Worm (Caenorhabditis elegans) whole organism, L4/young adult: ENCODE data around the gene ZK688.7.

Source experiments
- W03F9.2 ChIP-seq: fragments of 150-350 bp; optimal IDR thresholded peaks from 2 replicates; lab custom pipeline; 2014; ENCODE audit warnings: missing biosample characterization, missing genetic modification characterization
- dao-5 ChIP-seq: sonication (generic microtip); optimal IDR thresholded peaks from 2 replicates; lab custom pipeline; 2016; ENCODE audit warnings: missing genotype, missing genetic modification characterization, moderate library complexity, missing compliant biosample characterization
- him-1 ChIP-seq: sonication (generic microtip); optimal IDR thresholded peaks from 2 replicates; lab custom pipeline; 2016; ENCODE audit warnings: missing genotype, missing genetic modification reagents, missing genetic modification characterization, missing compliant biosample characterization

ZK688.7 gene

DNA sequence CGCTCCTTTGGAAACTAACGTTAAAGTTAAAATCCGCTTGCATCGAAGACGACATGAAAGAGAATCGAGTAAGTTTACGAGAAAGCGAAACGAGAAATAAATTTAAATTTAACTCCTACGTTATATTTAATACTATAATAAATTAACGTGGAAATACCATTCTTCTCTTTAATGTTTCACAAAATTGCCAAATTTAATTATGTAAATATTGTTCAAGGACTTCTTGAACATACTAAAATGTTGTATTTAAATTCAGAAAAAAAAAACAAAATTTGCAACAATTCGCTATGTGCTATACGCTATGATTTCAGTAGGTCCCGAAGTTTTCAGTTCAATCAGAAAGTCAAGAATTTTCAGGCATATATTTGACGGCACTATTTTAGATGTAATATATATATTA, 14.5 kb downstream of the ZK688.7 start, which contains the start of gene ZK688.10:
TSS of gene ZK688.10 (minus strand) at position 101 of the 400 bp plus-strand sequence.
- TF ChIP-seq him-1 (tag; lab: Kevin White, UChicago) (no peak), W03F9.2 (tag; lab: Kevin White, UChicago) (no peak), dao-5 (no peak)

- TF ChIP-seq dao-5, result no peak
- TF ChIP-seq W03F9.2 (tag; lab: Kevin White, UChicago), result no peak
Observed at ce11 chrIII:7894724-7895123, 16.7 kb downstream of the ZK688.7 start, which contains the start of gene ZK688.4. Gene ZK688.4 (plus strand): TSS chrIII:7895024.

DNA sequence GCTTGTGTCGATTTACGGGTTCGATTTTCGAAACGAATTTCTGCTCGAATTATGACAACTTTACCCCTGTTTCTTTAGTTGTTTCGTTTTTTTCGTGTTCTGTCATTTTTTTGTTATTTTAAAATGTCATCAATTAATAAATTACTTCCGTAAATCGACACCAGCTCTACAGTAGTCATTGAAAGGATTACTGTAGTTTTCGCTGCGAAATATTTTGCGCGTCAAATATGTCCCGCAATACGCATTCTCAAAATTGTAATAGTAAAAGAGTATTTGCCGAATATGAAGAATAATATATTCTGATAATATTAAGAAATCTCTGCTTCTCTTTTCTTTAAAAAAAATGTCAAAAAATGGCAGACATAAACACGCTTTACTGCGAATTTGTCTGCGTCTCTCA, 18.2 kb downstream of the ZK688.7 start:
- no peak for TF ChIP-seq W03F9.2 (tag; lab: Kevin White, UChicago)
- no peak for TF ChIP-seq him-1 (tag; lab: Kevin White, UChicago)
- no peak for TF ChIP-seq dao-5

- TF ChIP-seq W03F9.2 (tag; lab: Kevin White, UChicago) (no peak), dao-5 (no peak), him-1 (tag; lab: Kevin White, UChicago) (no peak)
Observed at ce11 chrIII:7892333-7892732, 19.1 kb downstream of the ZK688.7 start.

ce11 chrIII:7891573-7892306, 19.7 kb downstream of the ZK688.7 start, which contains the start of the genes ZK688.5 and fahd-1:
Gene ZK688.5 (minus strand): TSS chrIII:7891623.
Gene fahd-1 (plus strand): TSS chrIII:7892256.
- TF ChIP-seq him-1 (tag; lab: Kevin White, UChicago) (no peak), W03F9.2 (tag; lab: Kevin White, UChicago) (peak; percentile 60)

ce11 chrIII:7889036-7889435, 22.4 kb downstream of the ZK688.7 start:
- TF ChIP-seq W03F9.2 (tag; lab: Kevin White, UChicago), result no peak
- TF ChIP-seq dao-5, result no peak
- TF ChIP-seq him-1 (tag; lab: Kevin White, UChicago), result no peak

ce11 chrIII:7884863-7885262, 26.6 kb downstream of the ZK688.7 start, which contains the start of gene ZK688.11:
Gene ZK688.11 (minus strand): TSS chrIII:7884963.
- TF ChIP-seq dao-5 (no peak), W03F9.2 (tag; lab: Kevin White, UChicago) (no peak), him-1 (tag; lab: Kevin White, UChicago) (no peak)

- TF ChIP-seq him-1 (tag; lab: Kevin White, UChicago), result no peak
Observed at ce11 chrIII:7882900-7883299, 28.5 kb downstream of the ZK688.7 start, which contains the start of gene ZK688.9. Gene ZK688.9 (minus strand): TSS chrIII:7883000.

DNA sequence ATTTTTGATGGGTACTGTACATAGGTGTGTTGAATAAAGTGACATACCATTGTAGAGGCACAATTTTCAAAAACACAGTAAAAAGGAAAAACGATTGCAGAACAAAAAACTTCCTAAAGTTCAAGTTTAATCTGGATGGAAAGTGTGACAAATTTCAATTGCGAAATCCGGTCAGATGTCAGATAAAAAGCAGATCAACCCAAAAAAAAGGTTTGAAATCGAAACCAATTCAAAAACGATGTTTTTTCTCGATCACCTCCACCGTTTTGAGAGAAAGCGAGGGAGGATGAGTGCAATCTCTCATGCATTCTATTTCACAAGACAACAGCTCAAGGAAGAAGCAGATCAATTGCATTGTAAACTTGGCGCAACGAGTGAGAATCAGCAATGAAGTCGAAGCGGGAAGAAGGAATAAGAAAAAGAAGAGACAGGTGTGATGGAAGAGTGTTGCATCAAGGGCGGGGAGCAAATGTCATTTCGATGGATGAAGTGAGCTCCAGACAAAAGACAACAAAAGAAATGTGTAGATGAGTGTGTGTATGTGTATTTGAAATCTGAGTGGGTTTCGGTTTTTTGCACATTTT, 31.2 kb downstream of the ZK688.7 start:
- TF ChIP-seq him-1 (tag; lab: Kevin White, UChicago) (no peak), W03F9.2 (tag; lab: Kevin White, UChicago) (no peak), dao-5 (no peak)

ce11 chrIII:7878852-7879329, 32.5 kb downstream of the ZK688.7 start, which contains the start of gene sup-18:
Gene sup-18 (minus strand): TSS chrIII:7878902.
- TF ChIP-seq him-1 (tag; lab: Kevin White, UChicago), result no peak
- no peak for TF ChIP-seq dao-5
- TF ChIP-seq W03F9.2 (tag; lab: Kevin White, UChicago), result no peak

- TF ChIP-seq W03F9.2 (tag; lab: Kevin White, UChicago), result no peak
- TF ChIP-seq dao-5, result no peak
- no peak for TF ChIP-seq him-1 (tag; lab: Kevin White, UChicago)
Observed at ce11 chrIII:7877090-7877489, 34.3 kb downstream of the ZK688.7 start.

- TF ChIP-seq W03F9.2 (tag; lab: Kevin White, UChicago) (no peak), dao-5 (no peak), him-1 (tag; lab: Kevin White, UChicago) (no peak)
Observed at ce11 chrIII:7873481-7873880, 38.0 kb downstream of the ZK688.7 start, which contains the start of gene tyr-1. Gene tyr-1 (plus strand): TSS chrIII:7873781.

DNA sequence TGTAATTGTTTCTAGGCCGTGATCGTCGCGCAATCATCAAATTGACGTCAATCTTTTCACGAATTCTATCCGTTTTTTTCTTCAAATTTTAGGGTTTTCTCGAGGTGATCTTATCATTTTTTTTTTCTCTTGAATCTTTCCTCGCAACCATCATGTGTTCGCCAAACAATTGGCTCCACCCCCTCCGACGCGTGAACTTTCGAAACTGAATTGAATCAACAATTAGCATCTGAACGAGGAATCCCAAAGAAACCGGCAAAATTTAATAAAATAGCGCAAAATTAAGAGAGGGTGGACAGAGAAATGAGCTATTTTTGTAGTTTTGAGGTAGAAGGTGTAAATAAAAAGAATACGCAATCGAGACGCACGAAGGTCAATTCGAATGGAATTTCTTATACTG, 38.7 kb downstream of the ZK688.7 start:
- TF ChIP-seq dao-5, result no peak
- no peak for TF ChIP-seq W03F9.2 (tag; lab: Kevin White, UChicago)
- no peak for TF ChIP-seq him-1 (tag; lab: Kevin White, UChicago)

DNA sequence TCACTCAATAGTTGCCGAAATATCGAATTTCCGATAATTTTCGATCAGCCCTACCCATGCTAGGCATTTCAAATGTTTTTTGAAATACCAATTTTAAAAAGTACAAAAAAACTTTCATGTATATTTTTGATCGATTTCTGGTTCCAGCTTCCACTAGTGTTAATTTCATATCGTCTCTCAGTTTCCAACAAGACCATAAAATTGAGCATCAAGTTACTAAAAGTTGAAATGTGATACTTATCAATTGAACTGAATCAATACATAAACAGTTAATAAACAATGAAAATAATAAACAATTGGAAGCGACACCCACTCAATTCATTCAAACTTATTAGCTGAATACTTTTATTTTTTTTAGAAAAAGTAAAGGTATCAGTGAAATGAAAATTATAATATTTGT, 45.2 kb downstream of the ZK688.7 start, which contains the start of gene cup-4:
TSS of gene cup-4 (plus strand) at position 301 of the 400 bp plus-strand sequence.
- TF ChIP-seq him-1 (tag; lab: Kevin White, UChicago) (no peak), W03F9.2 (tag; lab: Kevin White, UChicago) (no peak), dao-5 (no peak)
